Worm (Caenorhabditis elegans) whole organism, L4 larva: Measurements from ENCODE around the gene B0507.7.
A peak's percentile ranks its signal among the peaks of the same experiment; 100 is the strongest.

Experiments
- D1046.2 ChIP-seq: fragments of 200-800 bp; sonication (Bioruptor generic); IDR thresholded peaks from 2 replicates; pipeline ENCODE4 v1.3.6; 2022; ENCODE audit warnings: missing genetic modification characterization, missing compliant biosample characterization
- F37D6.2 ChIP-seq: sonication (generic microtip); optimal IDR thresholded peaks from 2 replicates; lab custom pipeline; 2016; ENCODE audit warnings: mild to moderate bottlenecking, missing genetic modification characterization, missing compliant biosample characterization
- ZK337.2 ChIP-seq: fragments of 200-800 bp; sonication (Bioruptor generic); IDR thresholded peaks from 2 replicates; pipeline ENCODE4 v1.3.6; 2022; ENCODE audit warnings: missing genetic modification reagents, missing genetic modification characterization, missing compliant biosample characterization
- aha-1 ChIP-seq: fragments of 150-350 bp; peaks from one replicate; lab custom pipeline; 2014; ENCODE audit warnings: missing biosample characterization, missing genetic modification characterization
- arid-1 ChIP-seq: fragments of 200-800 bp; sonication (Bioruptor generic); conservative IDR thresholded peaks from 2 replicates; pipeline ENCODE4 v1.3.6; 2022; ENCODE audit warnings: missing genetic modification reagents, missing genetic modification characterization, missing compliant biosample characterization
- ceh-32 ChIP-seq: sonication (generic microtip); optimal IDR thresholded peaks from 2 replicates; lab custom pipeline; 2016; ENCODE audit warnings: mild to moderate bottlenecking, missing genetic modification characterization, missing compliant biosample characterization; ENCODE audit not compliant: poor library complexity
- ceh-82 ChIP-seq: sonication (generic microtip); optimal IDR thresholded peaks from 2 replicates; lab custom pipeline; 2017; ENCODE audit warnings: missing biosample characterization, missing genetic modification characterization
- ces-1 ChIP-seq: fragments of 150-350 bp; sonication (generic microtip); optimal IDR thresholded peaks from 4 replicates; lab custom pipeline; 2014; ENCODE audit warnings: missing biosample characterization, missing genetic modification reagents, missing genetic modification characterization
- daf-12 ChIP-seq: fragments of 150-350 bp; optimal IDR thresholded peaks from 2 replicates; lab custom pipeline; 2014; ENCODE audit warnings: missing biosample characterization, missing genetic modification reagents, missing genetic modification characterization
- dmd-6 ChIP-seq: fragments of 200-800 bp; sonication (Bioruptor generic); IDR thresholded peaks from 2 replicates; pipeline ENCODE4 v1.3.6; 2022; ENCODE audit warnings: missing genetic modification reagents, missing genetic modification characterization, missing compliant biosample characterization
- dmd-9 ChIP-seq: fragments of 200-800 bp; sonication (Bioruptor generic); IDR thresholded peaks from 2 replicates; pipeline ENCODE4 v1.3.6; 2022; ENCODE audit warnings: missing genetic modification reagents, missing genetic modification characterization, missing compliant biosample characterization
- dve-1 ChIP-seq: sonication (generic microtip); optimal IDR thresholded peaks from 2 replicates; lab custom pipeline; 2017; ENCODE audit warnings: antibody characterized with exemption, mild to moderate bottlenecking, missing genetic modification characterization, missing compliant biosample characterization; ENCODE audit not compliant: insufficient read depth
- egl-43 ChIP-seq: fragments of 200-800 bp; sonication (Bioruptor generic); IDR thresholded peaks from 2 replicates; pipeline ENCODE4 v1.3.6; 2022; ENCODE audit warnings: missing genetic modification reagents, missing genetic modification characterization, missing compliant biosample characterization
- hlh-11 ChIP-seq: fragments of 200-800 bp; sonication (Bioruptor generic); optimal IDR thresholded peaks from 2 replicates; lab custom pipeline; 2018; ENCODE audit warnings: mild to moderate bottlenecking, missing genetic modification characterization, missing compliant biosample characterization
- hlh-30 ChIP-seq: sonication (generic microtip); optimal IDR thresholded peaks from 2 replicates; lab custom pipeline; 2017; ENCODE audit warnings: antibody characterized with exemption, mild to moderate bottlenecking, missing genetic modification characterization, missing compliant biosample characterization; ENCODE audit not compliant: insufficient read depth
- hmg-1.1 ChIP-seq: fragments of 200-800 bp; sonication (Bioruptor generic); IDR thresholded peaks from 2 replicates; pipeline ENCODE4 v1.3.6; 2022; ENCODE audit warnings: missing genetic modification reagents, missing genetic modification characterization, missing compliant biosample characterization
- lim-7 ChIP-seq: fragments of 200-800 bp; sonication (Bioruptor generic); IDR thresholded peaks from 2 replicates; pipeline ENCODE4 v1.3.6; 2022; ENCODE audit warnings: missing genetic modification characterization, missing compliant biosample characterization
- lin-38 ChIP-seq: fragments of 200-800 bp; sonication (Bioruptor generic); IDR thresholded peaks from 2 replicates; pipeline ENCODE4 v1.3.6; 2022; ENCODE audit warnings: missing genetic modification reagents, missing genetic modification characterization, missing compliant biosample characterization
- mep-1 ChIP-seq: fragments of 150-350 bp; sonication (generic microtip); optimal IDR thresholded peaks from 3 replicates; lab custom pipeline; 2014; ENCODE audit warnings: missing biosample characterization, missing genetic modification characterization
- nhr-11 ChIP-seq: fragments of 150-350 bp; optimal IDR thresholded peaks from 2 replicates; lab custom pipeline; 2014; ENCODE audit warnings: missing biosample characterization, missing genetic modification characterization
- nhr-28 ChIP-seq: fragments of 150-350 bp; optimal IDR thresholded peaks from 2 replicates; lab custom pipeline; 2014; ENCODE audit warnings: missing biosample characterization, missing genetic modification characterization
- nhr-41 ChIP-seq: fragments of 200-800 bp; sonication (Bioruptor generic); IDR thresholded peaks from 2 replicates; pipeline ENCODE4 v1.3.6; 2022; ENCODE audit warnings: missing genetic modification reagents, missing genetic modification characterization, missing compliant biosample characterization
- nhr-77 ChIP-seq: fragments of 150-350 bp; optimal IDR thresholded peaks from 2 replicates; lab custom pipeline; 2014; ENCODE audit warnings: missing biosample characterization, missing genetic modification characterization
- pqm-1 ChIP-seq: sonication (generic microtip); optimal IDR thresholded peaks from 2 replicates; lab custom pipeline; 2017; ENCODE audit warnings: missing biosample characterization, missing genetic modification characterization
- rbr-2 ChIP-seq: sonication (generic microtip); optimal IDR thresholded peaks from 2 replicates; lab custom pipeline; 2016; ENCODE audit warnings: missing genotype, missing genetic modification characterization, missing compliant biosample characterization
- saeg-2 ChIP-seq: fragments of 200-800 bp; sonication (Bioruptor generic); IDR thresholded peaks from 2 replicates; pipeline ENCODE4 v1.3.6; 2022; ENCODE audit warnings: missing genetic modification reagents, missing genetic modification characterization, missing compliant biosample characterization
- spr-3 ChIP-seq: fragments of 200-800 bp; sonication (Bioruptor generic); optimal IDR thresholded peaks from 2 replicates; lab custom pipeline; 2018; ENCODE audit warnings: mild to moderate bottlenecking, missing genetic modification characterization, missing compliant biosample characterization
- tag-97 ChIP-seq: fragments of 200-800 bp; sonication (Bioruptor generic); IDR thresholded peaks from 2 replicates; pipeline ENCODE4 v1.3.6; 2022; ENCODE audit warnings: missing genetic modification characterization, missing compliant biosample characterization
- tra-1 ChIP-seq: fragments of 200-800 bp; sonication (Bioruptor generic); IDR thresholded peaks from 2 replicates; pipeline ENCODE4 v1.3.6; 2022; ENCODE audit warnings: missing genetic modification reagents, missing genetic modification characterization, missing compliant biosample characterization
- unc-39 ChIP-seq: sonication (generic microtip); optimal IDR thresholded peaks from 2 replicates; lab custom pipeline; 2017; ENCODE audit warnings: missing biosample characterization, missing genetic modification characterization
- unc-62 ChIP-seq, 3 experiments: fragments of 150-350 bp in 1 of 3; sonication (generic microtip); optimal IDR thresholded peaks in 2 of 3; peaks in 1 of 3; 1 replicate in 1 of 3; 2 replicates in 2 of 3; lab custom pipeline; 2014 to 2017; ENCODE audit warnings: missing biosample characterization in 3 of 3, missing genetic modification characterization in 3 of 3, missing genetic modification reagents in 3 of 3, missing genotype in 1 of 3
- zag-1 ChIP-seq: fragments of 150-350 bp; optimal IDR thresholded peaks from 2 replicates; lab custom pipeline; 2014; ENCODE audit warnings: missing biosample characterization, missing genetic modification characterization
- ztf-7 ChIP-seq: fragments of 150-350 bp; optimal IDR thresholded peaks from 2 replicates; lab custom pipeline; 2014; ENCODE audit warnings: missing biosample characterization, missing genetic modification characterization

B0507.7 gene

DNA sequence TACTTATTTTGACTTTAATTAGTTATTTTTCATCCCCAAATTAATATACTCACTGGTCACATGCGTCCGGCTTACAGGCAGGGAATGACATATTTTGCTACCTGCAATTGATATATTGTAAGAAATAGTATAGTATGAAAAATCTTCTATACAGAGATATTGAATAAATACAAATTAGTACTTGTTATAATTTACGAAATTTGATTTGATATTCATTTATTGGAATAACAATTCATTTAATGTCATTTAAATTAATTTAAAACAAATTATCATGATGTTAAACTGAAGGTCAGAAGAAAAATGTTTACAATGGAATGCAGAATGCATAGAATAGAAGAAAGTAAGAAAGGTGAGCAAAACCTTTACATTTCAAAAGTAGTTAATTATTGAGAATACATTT is at the start of gene B0507.7:
B0507.7 (minus strand) TSS at position 101 of the 400 bp plus-strand sequence.
- TF ChIP-seq dve-1 (tag; lab: Kevin White, UChicago) = no peak
- no peak for TF ChIP-seq aha-1 (tag; lab: Kevin White, UChicago)
- no peak for TF ChIP-seq saeg-2 (GFP tag; lab: Robert Waterston, UW)

- TF ChIP-seq spr-3 (GFP tag; lab: Kevin White, UChicago) (no peak), aha-1 (tag; lab: Kevin White, UChicago) (peak; percentile 88), lim-7 (GFP tag; lab: Robert Waterston, UW) (no peak), ces-1 (GFP tag; lab: Kevin White, UChicago) (peak; percentile 78), ceh-82 (tag; lab: Kevin White, UChicago) (no peak), zag-1 (no peak), lin-38 (GFP tag; lab: Robert Waterston, UW) (no peak), arid-1 (GFP tag; lab: Robert Waterston, UW) (no peak), unc-39 (tag; lab: Kevin White, UChicago) (no peak), rbr-2 (tag; lab: Kevin White, UChicago) (no peak), hlh-11 (tag; lab: Kevin White, UChicago) (no peak), ceh-32 (tag; lab: Kevin White, UChicago) (no peak)
These were observed 46.5 kb upstream of the B0507.7 start for ce11 chrV:8805047-8805446.

DNA sequence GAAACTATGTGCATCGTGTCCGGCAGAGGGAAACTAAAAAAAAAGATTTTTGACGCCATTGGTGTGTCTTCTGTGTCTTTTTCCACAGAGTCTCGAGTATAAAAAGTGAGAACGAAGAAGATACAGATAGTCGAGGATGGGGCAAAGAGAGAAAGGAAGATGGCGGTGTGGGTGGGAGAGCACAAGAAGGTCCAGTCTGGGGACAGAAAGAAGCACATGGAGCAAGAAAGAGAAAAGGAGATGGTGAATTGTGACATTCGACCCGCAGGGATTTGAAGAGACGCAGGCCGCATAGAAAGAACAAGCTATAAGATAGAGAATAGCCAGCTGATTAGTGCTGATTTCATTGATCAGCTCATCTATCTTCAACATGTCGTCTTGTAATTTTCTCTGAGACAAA is 43.7 kb upstream of the B0507.7 start:
- peak; percentile 56 for TF ChIP-seq hlh-30 (tag; lab: Kevin White, UChicago)
- no peak for TF ChIP-seq daf-12
- peak; percentile 3 for TF ChIP-seq nhr-11 (tag; lab: Kevin White, UChicago)
- TF ChIP-seq ZK337.2 = 0 out of 2 replicates have a peak, but pooled peaks have one; percentile 65
- peak; percentile 56 for TF ChIP-seq hmg-1.1 (GFP tag; lab: Robert Waterston, UW)
- 0 out of 2 replicates have a peak, but pooled peaks have one; percentile 22 for TF ChIP-seq D1046.2 (GFP tag; lab: Robert Waterston, UW)
- TF ChIP-seq nhr-28 (tag; lab: Kevin White, UChicago) = peak; percentile 42
- no peak for TF ChIP-seq ztf-7 (tag; lab: Kevin White, UChicago)
- no peak for TF ChIP-seq egl-43 (GFP tag; lab: Robert Waterston, UW)
- peak; percentile 11 for TF ChIP-seq mep-1
- TF ChIP-seq zag-1 = no peak
- TF ChIP-seq tra-1 = no peak
- TF ChIP-seq hlh-11 (tag; lab: Kevin White, UChicago) = peak; percentile 70
- TF ChIP-seq dmd-6 (GFP tag; lab: Robert Waterston, UW) = 0 out of 2 replicates have a peak, but pooled peaks have one; percentile 14

DNA sequence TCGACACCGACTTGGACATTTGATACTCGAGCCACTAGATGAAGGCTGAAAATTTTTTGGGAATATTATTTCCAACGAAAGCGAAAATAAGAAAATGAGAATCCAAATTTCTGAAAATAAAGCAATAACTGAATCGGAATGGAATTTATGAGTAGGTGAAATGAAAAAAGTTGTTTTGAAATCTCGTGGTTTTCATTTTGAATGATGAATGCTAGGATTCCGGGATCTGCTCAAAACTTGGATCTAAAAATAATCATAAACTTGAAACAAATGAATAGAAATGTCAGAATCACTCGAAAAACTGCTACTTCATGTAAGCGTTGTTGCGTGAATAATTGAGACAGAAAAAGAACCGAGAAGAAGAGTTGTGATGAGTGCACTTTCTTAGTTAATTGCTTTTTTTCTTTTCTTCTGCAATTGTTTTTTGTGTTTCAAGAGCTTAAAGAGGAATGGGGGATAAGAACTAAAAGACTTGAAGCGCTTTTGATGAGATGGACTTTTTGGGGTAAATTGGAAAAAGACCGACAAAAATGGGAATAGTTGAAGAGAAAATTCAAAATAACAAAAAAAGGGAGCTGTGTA is 42.6 kb upstream of the B0507.7 start, which contains the start of gene magu-2:
magu-2 (minus strand) TSS at position 51 of the 582 bp plus-strand sequence.
- no peak for TF ChIP-seq nhr-41
- peak in 1 of 2 experiments; percentile 63 for TF ChIP-seq unc-62 (GFP tag; optimal IDR thresholded peaks at IDR 0.05 in 1 of 2; lab: Kevin White, UChicago)
- no peak for TF ChIP-seq unc-62 (tag; optimal IDR thresholded peaks at IDR 0.05; lab: Kevin White, UChicago)
- TF ChIP-seq dmd-9 (GFP tag; lab: Robert Waterston, UW) = no peak

DNA sequence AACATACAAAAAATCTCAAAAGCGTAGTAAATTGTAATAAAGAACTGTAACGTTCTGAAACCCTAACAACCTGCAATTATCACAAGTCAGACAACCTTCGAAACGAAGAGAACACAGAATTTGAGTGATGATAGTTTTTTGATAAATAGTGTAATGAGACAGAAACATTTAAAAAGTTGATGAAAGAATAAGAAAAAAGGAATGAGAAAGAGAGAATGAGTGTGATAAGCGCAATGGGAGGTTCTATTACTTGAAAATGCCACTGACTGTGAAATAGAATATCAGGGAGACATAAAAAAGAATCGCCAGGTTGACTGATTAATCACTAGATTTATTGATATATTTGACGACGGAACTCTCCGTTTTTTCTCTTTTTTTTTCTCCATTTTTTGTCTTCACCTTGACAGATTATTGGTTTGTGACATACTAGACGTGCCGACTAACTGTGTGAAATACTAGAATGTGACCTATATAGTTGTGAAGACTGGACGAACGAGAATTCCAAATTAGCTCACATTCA is 40.8 kb upstream of the B0507.7 start:
- no peak for TF ChIP-seq F37D6.2 (tag; lab: Kevin White, UChicago)
- peak; percentile 5 for TF ChIP-seq aha-1 (tag; lab: Kevin White, UChicago)
- TF ChIP-seq tag-97 = no peak
- TF ChIP-seq nhr-77 (tag; lab: Kevin White, UChicago) = peak; percentile 32
- peak in 1 of 2 experiments; percentile 13 for TF ChIP-seq unc-62 (GFP tag; optimal IDR thresholded peaks at IDR 0.05 in 1 of 2; lab: Kevin White, UChicago)
- TF ChIP-seq unc-62 (tag; optimal IDR thresholded peaks at IDR 0.05; lab: Kevin White, UChicago) = no peak
- peak; percentile 66 for TF ChIP-seq nhr-28 (tag; lab: Kevin White, UChicago)
- TF ChIP-seq tra-1 = peak; percentile 60; the same call in 1 of the 2 replicates
- TF ChIP-seq pqm-1 (tag; lab: Kevin White, UChicago) = peak; percentile 44
